Fruit fly (Drosophila melanogaster): ENCODE results near the gene CG13919.
A peak's percentile ranks its signal among the peaks of the same experiment; 100 is the strongest.

CG13919 gene

dm6 chr3L:1668504-1668903 is 23.2 kb downstream of the CG13919 start, which contains the start of gene RpL23A (continued):
- peak; percentile 94 for TF ChIP-seq CG30403 (GFP tag; optimal IDR thresholded peaks at IDR 0.05)
- peak; percentile 97 for TF ChIP-seq CG34376 (GFP tag; optimal IDR thresholded peaks at IDR 0.05)
- TF ChIP-seq Sry-β (GFP tag; optimal IDR thresholded peaks at IDR 0.05), result peak; percentile 52
- TF ChIP-seq org-1 (GFP tag; optimal IDR thresholded peaks at IDR 0.05), result peak; percentile 93
- TF ChIP-seq cato (GFP tag; optimal IDR thresholded peaks at IDR 0.05; ENCODE audit: borderline replicate concordance), result peak; percentile 89
- TF ChIP-seq ems (GFP tag; optimal IDR thresholded peaks at IDR 0.05), result peak; percentile 95
- peak; percentile 90 for TF ChIP-seq CG43689 (GFP tag; IDR thresholded peaks at IDR 0.05)
- peak; percentile 76 for TF ChIP-seq sim (GFP tag; IDR thresholded peaks at IDR 0.05)
- TF ChIP-seq CG9932 (GFP tag; IDR thresholded peaks at IDR 0.05), result peak; percentile 96
- peak; percentile 52; the same call in 1 of the 2 replicates for TF ChIP-seq CkIIα-i1 (GFP tag; IDR thresholded peaks at IDR 0.05)
- TF ChIP-seq zfh2 (GFP tag; optimal IDR thresholded peaks at IDR 0.05), result peak; percentile 97
- TF ChIP-seq Nf-YB (GFP tag; optimal IDR thresholded peaks at IDR 0.05), result peak; percentile 79
- TF ChIP-seq Rx (GFP tag; IDR thresholded peaks at IDR 0.05), result peak; percentile 94
- peak; percentile 93 for TF ChIP-seq CG3407 (GFP tag; optimal IDR thresholded peaks at IDR 0.05)
- TF ChIP-seq lilli (GFP tag; optimal IDR thresholded peaks at IDR 0.05), result peak; percentile 94
- TF ChIP-seq Doc2 (GFP tag; IDR thresholded peaks at IDR 0.05), result peak; percentile 78
- no peak for TF ChIP-seq Lpt (GFP tag; optimal IDR thresholded peaks at IDR 0.05)
- peak; percentile 95 for TF ChIP-seq CG12104 (GFP tag; optimal IDR thresholded peaks at IDR 0.05)
- peak; percentile 90 for TF ChIP-seq ara (GFP tag; IDR thresholded peaks at IDR 0.05)
- TF ChIP-seq Hmx (GFP tag; optimal IDR thresholded peaks at IDR 0.05), result peak; percentile 70
- TF ChIP-seq az2 (GFP tag; optimal IDR thresholded peaks at IDR 0.05), result peak; percentile 89
- TF ChIP-seq CG18476 (GFP tag; optimal IDR thresholded peaks at IDR 0.05), result peak; percentile 87
- TF ChIP-seq ken (GFP tag; IDR thresholded peaks at IDR 0.05), result peak; percentile 98
- TF ChIP-seq CG17912 (GFP tag; optimal IDR thresholded peaks at IDR 0.05), result peak; percentile 96
- TF ChIP-seq Hr3 (GFP tag; optimal IDR thresholded peaks at IDR 0.05), result peak; percentile 92
- peak; percentile 95 for TF ChIP-seq Max (GFP tag; optimal IDR thresholded peaks at IDR 0.05)
- TF ChIP-seq CG3281 (GFP tag; optimal IDR thresholded peaks at IDR 0.05), result peak; percentile 94
- TF ChIP-seq mld (GFP tag; IDR thresholded peaks at IDR 0.05; ENCODE audit: partially characterized antibody), result no peak
- TF ChIP-seq mirr (GFP tag; optimal IDR thresholded peaks at IDR 0.05), result peak; percentile 98
- TF ChIP-seq ttk (GFP tag; IDR thresholded peaks at IDR 0.05), result peak; percentile 94
- TF ChIP-seq CG17328 (GFP tag; IDR thresholded peaks at IDR 0.05), result peak; percentile 95
- peak; percentile 86 for TF ChIP-seq B-H1 (GFP tag; IDR thresholded peaks at IDR 0.05)
- peak; percentile 89 for TF ChIP-seq CG11504 (tag; optimal IDR thresholded peaks at IDR 0.05)
- peak; percentile 74 for TF ChIP-seq CG7928 (GFP tag; optimal IDR thresholded peaks at IDR 0.05)
- TF ChIP-seq sd (tag; optimal IDR thresholded peaks at IDR 0.05), result peak; percentile 92
- peak; percentile 74 for TF ChIP-seq fd96Cb (tag; optimal IDR thresholded peaks at IDR 0.05)
- peak; percentile 95 for TF ChIP-seq CG7271 (tag; optimal IDR thresholded peaks at IDR 0.05)
- peak; percentile 97 for TF ChIP-seq CG14710 (tag; optimal IDR thresholded peaks at IDR 0.05)
- TF ChIP-seq disco-r (GFP tag; optimal IDR thresholded peaks at IDR 0.05), result peak; percentile 95
- TF ChIP-seq maf-S (GFP tag; optimal IDR thresholded peaks at IDR 0.05), result peak; percentile 96
- peak; percentile 87 for TF ChIP-seq wek (GFP tag; optimal IDR thresholded peaks at IDR 0.05)
- TF ChIP-seq Camta (GFP tag; optimal IDR thresholded peaks at IDR 0.05), result peak; percentile 97
- TF ChIP-seq CG8478 (optimal IDR thresholded peaks at IDR 0.05), result peak; percentile 54
- no peak for TF ChIP-seq CG14860 (GFP tag; IDR thresholded peaks at IDR 0.05; ENCODE audit: partially characterized antibody)
- peak; percentile 83 for TF ChIP-seq CG6254 (GFP tag; optimal IDR thresholded peaks at IDR 0.05)
- peak; percentile 61 for TF ChIP-seq Deaf1 (tag; optimal IDR thresholded peaks at IDR 0.05)
- TF ChIP-seq Aef1 (GFP tag; IDR thresholded peaks at IDR 0.05), result peak; percentile 93
- peak; percentile 96 for TF ChIP-seq slou (GFP tag; optimal IDR thresholded peaks at IDR 0.05)
- TF ChIP-seq sob (GFP tag; IDR thresholded peaks at IDR 0.05), result peak; percentile 98
- peak; percentile 43; the same call in 1 of the 2 replicates for TF ChIP-seq Scr (GFP tag; IDR thresholded peaks at IDR 0.05; ENCODE audit: partially characterized antibody)
- peak; percentile 96 for TF ChIP-seq CG15514 (GFP tag; optimal IDR thresholded peaks at IDR 0.05)
- TF ChIP-seq bab2 (GFP tag; optimal IDR thresholded peaks at IDR 0.05), result peak; percentile 95
